Fruit fly (Drosophila melanogaster): Measurements from ENCODE around the gene E2f1.

E2f1 gene

DNA sequence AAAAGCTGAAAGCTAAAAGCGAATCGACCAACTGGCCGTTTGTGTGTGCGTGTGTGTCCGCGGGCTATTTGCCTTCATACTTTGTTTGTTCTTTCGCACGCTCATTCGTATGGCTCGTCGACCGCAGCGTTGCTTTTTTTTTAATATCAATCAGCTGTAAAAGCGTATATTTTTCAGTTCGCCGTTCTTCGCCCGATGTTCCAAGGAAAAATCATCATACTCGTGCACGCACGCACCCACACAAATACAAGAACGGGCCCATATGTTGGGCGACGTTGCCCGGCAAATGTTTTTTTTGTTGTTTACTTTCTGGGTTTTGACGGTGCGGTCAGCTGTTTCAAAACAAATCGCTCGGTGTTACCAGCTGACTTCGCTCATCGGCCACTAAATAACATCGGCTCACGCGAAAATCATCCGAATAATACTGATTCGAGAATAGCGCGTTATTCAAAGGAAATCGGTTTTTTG, at the start of gene E2f1:
E2f1 (minus strand) TSS at position 213 of the 468 bp plus-strand sequence.
- TF ChIP-seq CTCF (optimal IDR thresholded peaks at IDR 0.05) (no peak), CG8478 (optimal IDR thresholded peaks at IDR 0.05) (no peak)

DNA sequence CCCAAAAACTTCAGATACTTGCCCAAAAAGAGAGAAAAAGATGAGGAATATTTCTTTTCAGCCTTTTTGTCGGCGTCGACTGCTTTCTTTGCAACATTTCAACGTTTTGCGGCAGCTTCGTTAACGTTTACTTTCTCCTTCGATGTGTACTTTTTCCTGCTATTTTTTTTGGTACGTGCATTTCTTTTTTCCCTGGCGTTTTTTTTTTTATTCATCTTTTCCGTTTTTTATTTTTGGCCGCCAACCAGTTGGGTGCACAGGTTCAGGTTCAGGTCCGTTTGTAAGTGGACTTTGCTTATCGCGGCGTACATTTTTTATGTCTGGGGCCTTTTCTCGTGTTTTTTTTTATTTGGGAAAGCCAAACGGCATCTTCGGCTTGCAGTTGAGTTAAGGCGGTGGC, 43.8 kb upstream of the E2f1 start:
- no peak for TF ChIP-seq CG8478 (optimal IDR thresholded peaks at IDR 0.05)
- TF ChIP-seq CTCF (optimal IDR thresholded peaks at IDR 0.05) = no peak

dm6 chr3R:21703346-21703745, 42.7 kb upstream of the E2f1 start:
- TF ChIP-seq CTCF (optimal IDR thresholded peaks at IDR 0.05) (no peak), CG8478 (optimal IDR thresholded peaks at IDR 0.05) (no peak)

DNA sequence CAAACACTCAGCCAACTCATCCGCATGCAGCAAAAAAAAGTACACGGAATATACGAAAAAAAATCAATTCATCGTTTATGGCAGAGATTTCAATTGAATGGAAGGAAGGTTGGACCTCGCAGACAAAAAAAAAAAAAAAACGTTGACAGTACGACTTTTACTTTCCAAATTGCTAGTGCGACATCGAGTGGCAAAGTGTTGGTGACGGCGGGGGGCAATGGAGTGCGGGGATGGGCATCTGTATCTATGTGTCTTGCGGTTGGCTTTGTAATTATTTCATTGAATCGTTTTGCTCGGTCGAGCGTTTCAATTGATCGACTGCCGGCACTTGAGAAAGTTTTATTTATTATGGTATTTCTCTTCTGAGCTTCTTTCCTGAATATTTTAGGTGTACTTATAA, 40.9 kb upstream of the E2f1 start:
- TF ChIP-seq CG8478 (optimal IDR thresholded peaks at IDR 0.05) = no peak
- TF ChIP-seq CTCF (optimal IDR thresholded peaks at IDR 0.05) = no peak

dm6 chr3R:21700458-21700857, 39.8 kb upstream of the E2f1 start:
- TF ChIP-seq CTCF (optimal IDR thresholded peaks at IDR 0.05) = no peak
- TF ChIP-seq CG8478 (optimal IDR thresholded peaks at IDR 0.05) = no peak

DNA sequence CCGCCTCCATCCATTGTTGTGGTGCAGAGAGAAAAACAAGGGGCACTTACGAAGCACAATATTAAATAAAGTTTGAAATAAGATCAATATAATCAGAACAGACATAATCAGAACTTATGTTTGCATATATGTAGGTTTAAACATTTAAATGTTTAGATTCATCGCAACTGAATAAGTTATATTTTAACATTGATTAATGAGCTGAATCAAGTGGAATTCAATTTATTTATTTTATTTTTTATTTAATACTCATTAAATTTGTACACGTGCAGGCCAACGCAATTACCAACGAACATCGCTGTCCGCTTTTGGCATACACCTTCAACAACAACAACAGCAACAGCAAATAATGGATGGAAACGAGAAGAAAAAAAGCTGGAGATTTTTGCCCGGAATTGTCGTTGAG, 38.2 kb upstream of the E2f1 start:
- TF ChIP-seq CTCF (optimal IDR thresholded peaks at IDR 0.05) (no peak), CG8478 (optimal IDR thresholded peaks at IDR 0.05) (no peak)

- TF ChIP-seq CTCF (optimal IDR thresholded peaks at IDR 0.05) = no peak
- TF ChIP-seq CG8478 (optimal IDR thresholded peaks at IDR 0.05) = no peak
Measured at dm6 chr3R:21693110-21693672, 32.5 kb upstream of the E2f1 start.

- TF ChIP-seq CTCF (optimal IDR thresholded peaks at IDR 0.05) (no peak), CG8478 (optimal IDR thresholded peaks at IDR 0.05) (no peak)
Measured at dm6 chr3R:21691114-21691513, 30.4 kb upstream of the E2f1 start.

dm6 chr3R:21688596-21688995, 27.9 kb upstream of the E2f1 start:
- TF ChIP-seq CG8478 (optimal IDR thresholded peaks at IDR 0.05) (no peak), CTCF (optimal IDR thresholded peaks at IDR 0.05) (no peak)

DNA sequence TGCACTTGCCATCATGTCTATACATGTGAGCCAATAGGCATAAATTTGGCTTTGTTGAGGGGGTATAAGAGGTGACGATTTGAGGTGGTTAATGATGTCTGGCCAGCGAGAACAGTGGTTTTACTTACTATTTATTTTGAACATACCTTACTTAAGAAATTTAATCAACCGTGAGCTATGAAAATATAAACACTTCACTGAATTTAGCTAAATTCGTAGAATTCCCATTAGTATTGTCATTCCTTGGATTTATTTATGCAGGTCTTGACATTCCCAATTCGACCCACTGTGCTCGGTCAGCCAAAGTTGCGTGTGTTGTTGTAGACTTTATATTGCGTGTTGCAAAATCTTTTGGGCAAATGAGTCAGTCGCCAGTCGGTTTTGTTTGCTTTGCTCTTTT, 27.2 kb upstream of the E2f1 start:
- TF ChIP-seq CTCF (optimal IDR thresholded peaks at IDR 0.05) (no peak), CG8478 (optimal IDR thresholded peaks at IDR 0.05) (no peak)

- TF ChIP-seq CG8478 (optimal IDR thresholded peaks at IDR 0.05) (no peak), CTCF (optimal IDR thresholded peaks at IDR 0.05) (no peak)
Measured at dm6 chr3R:21682041-21682440, 21.4 kb upstream of the E2f1 start.

- TF ChIP-seq CG8478 (optimal IDR thresholded peaks at IDR 0.05) = no peak
- no peak for TF ChIP-seq CTCF (optimal IDR thresholded peaks at IDR 0.05)
Measured at dm6 chr3R:21679310-21679709, 18.6 kb upstream of the E2f1 start.

- no peak for TF ChIP-seq CG8478 (optimal IDR thresholded peaks at IDR 0.05)
- peak in 1 of 2 experiments; percentile 6 for TF ChIP-seq CTCF (optimal IDR thresholded peaks at IDR 0.05)
Measured at dm6 chr3R:21671636-21672035, 11.0 kb upstream of the E2f1 start, which contains the start of gene PolA1. PolA1 (minus strand) TSS chr3R:21671750.

DNA sequence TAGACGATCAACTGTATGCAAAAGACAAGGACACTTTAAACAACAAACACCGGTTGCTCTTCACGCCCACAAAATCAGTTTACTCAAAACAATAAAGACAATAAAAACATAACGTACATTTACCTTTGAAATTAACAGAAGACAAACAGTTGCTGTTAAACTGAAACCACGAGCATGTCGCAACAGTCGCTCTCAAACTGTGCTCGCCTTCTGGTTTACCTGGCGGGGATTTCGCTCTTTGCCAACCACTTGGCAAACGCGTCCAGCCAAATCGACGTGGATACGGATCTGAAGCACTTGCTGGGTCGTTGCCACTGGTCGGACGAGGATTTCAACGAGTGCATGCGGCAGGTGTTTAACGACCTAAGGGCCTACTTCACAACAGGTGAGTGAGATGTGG, 4.7 kb upstream of the E2f1 start:
- TF ChIP-seq CTCF (optimal IDR thresholded peaks at IDR 0.05) = no peak
- TF ChIP-seq CG8478 (optimal IDR thresholded peaks at IDR 0.05) = no peak

dm6 chr3R:21664089-21664488, 3.4 kb upstream of the E2f1 start, which contains the start of gene Jhbp16:
Jhbp16 (plus strand) TSS chr3R:21664389.
- TF ChIP-seq CG8478 (optimal IDR thresholded peaks at IDR 0.05) (no peak), CTCF (optimal IDR thresholded peaks at IDR 0.05) (no peak)

- TF ChIP-seq CG8478 (optimal IDR thresholded peaks at IDR 0.05) = no peak
- no peak for TF ChIP-seq CTCF (optimal IDR thresholded peaks at IDR 0.05)
Measured at dm6 chr3R:21662501-21663007, 1.9 kb upstream of the E2f1 start, which contains the start of gene Archease. Archease (minus strand) TSS chr3R:21662972.

dm6 chr3R:21660054-21660453, 617 bp downstream of the E2f1 start:
- TF ChIP-seq CTCF (optimal IDR thresholded peaks at IDR 0.05) = no peak
- TF ChIP-seq CG8478 (optimal IDR thresholded peaks at IDR 0.05) = no peak

Measured in S2 (cell line).